Worm (Caenorhabditis elegans): ENCODE data around the gene hrde-1.

ce11 chrIII:4187845-4188244, 11.9 kb upstream of the hrde-1 start, which contains the start of gene R74.2:
- no peak for TF ChIP-seq mep-1 (tag; optimal IDR thresholded peaks at IDR 0.05)
- TF ChIP-seq ctbp-1 (GFP tag; IDR thresholded peaks at IDR 0.05), result no peak
